Fruit fly (Drosophila melanogaster): ENCODE results near the gene Hmu.
A peak's percentile ranks its signal among the peaks of the same experiment; 100 is the strongest.

The Hmu gene

DNA sequence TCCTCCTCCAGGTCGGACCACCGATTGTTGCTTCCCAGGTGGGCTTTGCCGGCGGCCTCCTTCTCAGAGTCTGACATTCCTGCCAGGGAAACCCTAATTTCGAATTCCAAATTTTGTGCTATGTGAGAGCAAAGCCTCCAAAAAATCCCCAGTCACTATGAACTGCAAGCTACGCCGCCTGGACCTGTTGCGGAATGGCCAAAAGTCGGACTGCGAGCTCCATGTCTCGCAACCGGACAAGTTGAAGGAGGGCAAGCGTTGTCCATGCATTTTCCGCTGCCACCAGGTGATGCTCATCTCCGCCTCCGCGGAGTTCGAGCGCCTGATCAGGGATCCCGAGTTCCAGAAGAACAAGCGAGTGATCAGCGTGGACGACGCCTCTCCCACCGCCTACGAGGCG is 23.2 kb upstream of the Hmu start, which contains the start of the genes CG14262 and CG14260:
TSS of gene CG14262 (minus strand) at position 101 of the 400 bp plus-strand sequence.
TSS of gene CG14260 (plus strand) at position 128 of the 400 bp plus-strand sequence.
- TF ChIP-seq rn (GFP tag; IDR thresholded peaks at IDR 0.05), result no peak
- TF ChIP-seq Snoo (tag; optimal IDR thresholded peaks at IDR 0.05), result no peak
- TF ChIP-seq gl (tag; optimal IDR thresholded peaks at IDR 0.05), result no peak
- TF ChIP-seq Pif1B (GFP tag; optimal IDR thresholded peaks at IDR 0.05), result no peak

DNA sequence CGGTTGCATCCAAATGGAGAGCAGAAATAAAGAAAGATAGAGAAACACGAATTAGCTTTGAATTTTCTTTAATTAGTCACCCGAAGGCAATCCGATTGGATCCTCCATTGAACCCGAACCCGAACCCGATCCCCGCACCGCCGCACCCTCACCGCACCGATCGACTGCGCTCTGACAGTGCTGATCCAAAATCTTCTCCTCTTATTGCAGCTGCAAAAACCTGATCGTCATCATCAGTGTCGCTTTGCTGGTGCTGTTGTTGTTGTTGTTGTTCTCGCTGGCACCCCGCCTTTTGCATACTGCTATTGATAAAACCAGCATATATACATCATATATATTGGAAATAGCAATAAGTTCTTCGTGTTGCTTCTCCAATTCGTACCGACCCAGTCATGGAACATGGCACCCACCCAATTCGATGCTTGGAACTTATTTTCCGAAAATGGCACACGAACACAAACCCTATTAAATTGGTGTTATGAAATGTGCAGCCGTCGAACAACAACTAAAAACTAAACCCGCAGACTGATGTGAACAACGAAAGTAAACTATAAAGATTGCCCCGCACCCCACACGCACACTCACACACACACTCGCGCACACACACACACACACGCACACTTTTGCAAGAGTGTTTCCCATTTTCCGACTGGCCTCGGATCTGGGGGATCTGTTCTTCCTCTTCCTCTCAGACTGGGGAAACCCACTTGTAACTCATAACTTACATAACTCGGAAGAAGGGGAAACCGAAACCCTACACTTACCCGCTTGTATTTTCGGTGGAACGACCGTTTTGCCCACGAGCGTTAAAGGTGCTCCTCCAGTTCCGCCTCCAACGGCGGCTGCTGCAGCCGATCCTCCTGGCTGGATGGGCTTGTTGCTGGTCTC is 17.9 kb upstream of the Hmu start:
- TF ChIP-seq EcR (GFP tag; optimal IDR thresholded peaks at IDR 0.05) (peak; percentile 73), Ets98B (GFP tag; IDR thresholded peaks at IDR 0.05) (peak; percentile 22; the same call in 1 of the 2 replicates), CG34367 (tag; optimal IDR thresholded peaks at IDR 0.05) (no peak), CG12605 (GFP tag; IDR thresholded peaks at IDR 0.05) (0 out of 2 replicates have a peak, but pooled peaks have one; percentile 14), CG13204 (GFP tag; optimal IDR thresholded peaks at IDR 0.05) (peak; percentile 6)

DNA sequence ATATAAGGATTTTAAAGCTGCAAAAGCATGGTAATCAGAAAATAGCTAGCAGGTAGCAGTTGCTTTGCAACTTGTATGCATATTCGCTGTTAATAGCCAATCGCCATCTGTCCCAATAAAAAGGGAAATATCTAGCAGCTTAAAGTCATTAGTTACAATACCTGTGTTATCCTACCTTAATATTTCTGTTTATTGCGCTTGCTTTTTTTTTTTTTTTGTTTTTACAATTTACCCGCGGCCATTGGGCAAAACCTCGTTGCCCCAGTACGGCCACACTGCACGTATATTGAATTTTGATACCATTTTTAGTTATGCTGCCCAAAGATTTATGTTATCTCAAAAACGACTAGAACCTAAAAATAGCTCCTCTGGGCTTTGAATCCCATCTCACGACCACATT is 16.3 kb upstream of the Hmu start:
- no peak for TF ChIP-seq EcR (GFP tag; optimal IDR thresholded peaks at IDR 0.05)
- TF ChIP-seq CG4496 (GFP tag; IDR thresholded peaks at IDR 0.05), result peak; percentile 54; the same call in 1 of the 3 replicates

DNA sequence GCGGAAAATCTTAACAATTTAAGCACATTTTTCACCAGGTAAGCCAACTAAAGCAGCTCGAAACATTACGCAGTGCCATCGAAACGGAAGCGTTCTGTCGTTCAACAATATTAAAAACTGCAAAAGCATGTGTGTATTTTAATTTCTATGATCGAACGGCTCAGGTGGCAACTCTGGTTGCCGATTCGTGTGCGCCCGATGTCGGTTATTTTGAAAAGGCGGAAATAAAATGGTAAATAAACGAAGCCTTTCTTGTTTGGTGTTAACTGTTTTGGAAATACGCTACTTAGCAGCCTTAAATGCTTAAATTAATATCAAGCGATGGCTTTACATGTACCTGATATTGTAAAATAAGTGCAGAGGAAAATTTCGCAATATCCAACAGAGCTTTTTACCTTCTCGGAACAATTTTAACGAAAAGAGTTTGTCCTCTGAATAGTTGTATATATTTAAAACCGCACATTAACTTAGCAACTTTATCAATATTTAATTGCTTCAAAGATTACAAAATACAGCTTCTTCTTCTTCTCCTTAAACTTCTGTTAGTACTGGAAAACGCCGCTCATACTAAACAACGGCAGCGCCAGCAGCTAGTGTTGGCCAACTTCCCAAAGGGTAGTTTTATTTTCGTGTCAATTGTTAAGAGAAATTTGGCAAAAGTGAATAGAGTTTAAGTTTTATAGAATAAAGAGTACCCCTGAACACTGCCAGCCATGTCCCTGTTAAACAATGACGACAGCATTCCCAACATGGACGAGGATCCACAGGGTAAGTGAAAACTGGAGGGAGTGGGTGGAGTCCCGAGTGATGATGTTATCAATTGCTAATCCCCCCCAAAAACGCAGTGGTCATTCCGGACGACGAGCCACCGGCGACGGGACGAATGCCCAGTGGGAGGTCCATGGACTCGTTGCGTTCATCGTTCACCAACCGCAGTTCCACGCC is 15.2 kb upstream of the Hmu start, which contains the start of gene CG5934:
TSS of gene CG5934 (plus strand) at position 588 of the 945 bp plus-strand sequence.
- peak; percentile 31; the same call in 1 of the 2 replicates for TF ChIP-seq Ets98B (GFP tag; IDR thresholded peaks at IDR 0.05)
- no peak for TF ChIP-seq CG15710 (tag; optimal IDR thresholded peaks at IDR 0.05)
- TF ChIP-seq CG4496 (GFP tag; IDR thresholded peaks at IDR 0.05), result peak; percentile 59; the same call in 1 of the 3 replicates
- no peak for TF ChIP-seq CG8159 (tag; optimal IDR thresholded peaks at IDR 0.05)

DNA sequence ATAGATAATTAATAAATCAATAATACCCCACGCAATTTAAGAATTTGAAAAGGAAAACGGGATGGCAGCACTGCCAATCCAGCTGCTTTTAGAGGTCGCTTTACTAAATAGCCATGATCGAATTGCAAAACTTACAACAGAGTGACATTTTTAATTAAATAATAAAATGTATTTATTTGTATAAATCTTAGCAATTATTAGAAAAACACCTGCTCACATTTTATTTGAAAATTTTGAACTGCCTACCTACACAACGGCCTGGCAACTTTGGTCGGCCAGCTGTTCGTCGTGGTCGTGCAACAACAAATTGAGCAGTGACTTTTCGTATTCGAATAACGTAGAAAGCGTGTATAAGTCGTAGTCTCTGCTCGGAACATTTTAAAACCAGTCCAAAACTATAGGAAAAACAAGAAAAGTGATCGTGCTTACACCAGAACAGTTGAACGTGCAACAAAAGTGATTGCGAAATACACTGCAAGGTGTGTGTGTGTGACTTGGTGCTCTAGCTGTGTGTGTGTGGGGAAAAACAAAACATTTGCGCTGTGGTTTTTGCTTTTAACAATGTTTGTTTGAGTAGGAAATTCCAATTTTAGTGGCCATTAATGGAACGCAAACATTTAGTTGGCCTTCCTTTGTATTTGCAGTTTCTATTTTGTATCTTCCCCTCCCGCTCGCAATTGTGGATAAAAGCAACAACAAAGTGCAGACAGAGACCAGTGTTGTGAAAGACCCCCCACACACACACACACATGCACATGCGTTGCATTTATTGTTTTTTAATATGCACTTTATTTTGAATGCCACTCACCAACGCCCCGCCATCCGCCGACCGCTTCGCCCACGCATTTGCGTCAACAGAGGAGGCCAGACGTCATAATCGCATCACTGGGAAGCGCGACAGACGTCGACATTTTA is 13.8 kb upstream of the Hmu start, which contains the start of gene CG5938:
TSS of gene CG5938 (plus strand) at position 262 of the 915 bp plus-strand sequence.
- peak; percentile 49; the same call in 1 of the 2 replicates for TF ChIP-seq Ets98B (GFP tag; IDR thresholded peaks at IDR 0.05)
- no peak for TF ChIP-seq CG9948 (tag; optimal IDR thresholded peaks at IDR 0.05)
- no peak for TF ChIP-seq CG15710 (tag; optimal IDR thresholded peaks at IDR 0.05)
- peak; percentile 18 for TF ChIP-seq CG14655 (GFP tag; optimal IDR thresholded peaks at IDR 0.05)
- TF ChIP-seq CG13204 (GFP tag; optimal IDR thresholded peaks at IDR 0.05), result peak; percentile 19
- TF ChIP-seq Snoo (tag; optimal IDR thresholded peaks at IDR 0.05), result peak; percentile 1
- TF ChIP-seq CG4496 (GFP tag; IDR thresholded peaks at IDR 0.05), result peak; percentile 64; the same call in 2 of the 3 replicates
- TF ChIP-seq CG8159 (tag; optimal IDR thresholded peaks at IDR 0.05), result peak; percentile 15
- peak; percentile 17 for TF ChIP-seq Pif1A (GFP tag; optimal IDR thresholded peaks at IDR 0.05)
- no peak for TF ChIP-seq CG17806 (tag; optimal IDR thresholded peaks at IDR 0.05)
- peak; percentile 21; the same call in 1 of the 2 replicates for TF ChIP-seq rn (GFP tag; IDR thresholded peaks at IDR 0.05)
- TF ChIP-seq CG10348 (GFP tag; IDR thresholded peaks at IDR 0.05), result no peak
- TF ChIP-seq Pif1B (GFP tag; optimal IDR thresholded peaks at IDR 0.05), result peak; percentile 41
- TF ChIP-seq EcR (GFP tag; optimal IDR thresholded peaks at IDR 0.05), result peak; percentile 19
- TF ChIP-seq D1 (tag; optimal IDR thresholded peaks at IDR 0.05), result no peak
- peak; percentile 63 for TF ChIP-seq fd96Ca (GFP tag; IDR thresholded peaks at IDR 0.05)
- TF ChIP-seq CG8301 (tag; optimal IDR thresholded peaks at IDR 0.05), result peak; percentile 22
- TF ChIP-seq CG12605 (GFP tag; IDR thresholded peaks at IDR 0.05), result no peak; the same call in 1 of the 2 replicates
- TF ChIP-seq CG32121 (GFP tag; IDR thresholded peaks at IDR 0.05), result no peak
- TF ChIP-seq gl (tag; optimal IDR thresholded peaks at IDR 0.05), result peak; percentile 37
- TF ChIP-seq CG34367 (tag; optimal IDR thresholded peaks at IDR 0.05), result peak; percentile 34

Data from whole organism, pupa.